Worm (Caenorhabditis elegans): Measurements from ENCODE around the gene ttr-12.

ce11 chrV:20618632-20619031, 10.0 kb upstream of the ttr-12 start, which contains the start of gene F46B3.7:
- no peak for TF ChIP-seq nhr-25 (tag; optimal IDR thresholded peaks at IDR 0.05)
- TF ChIP-seq snpc-4 (tag; optimal IDR thresholded peaks at IDR 0.05): no peak
- no peak for TF ChIP-seq nhr-237 (tag; optimal IDR thresholded peaks at IDR 0.05)
- TF ChIP-seq lin-13 (GFP tag; optimal IDR thresholded peaks at IDR 0.05): no peak
- no peak for TF ChIP-seq blmp-1 (tag; optimal IDR thresholded peaks at IDR 0.05; ENCODE audit: insufficient read depth)
- no peak for TF ChIP-seq nhr-11 (tag; optimal IDR thresholded peaks at IDR 0.05)
- TF ChIP-seq mdl-1 (tag; optimal IDR thresholded peaks at IDR 0.05): no peak
- TF ChIP-seq nhr-77 (tag; optimal IDR thresholded peaks at IDR 0.05): no peak
- TF ChIP-seq ama-1 (optimal IDR thresholded peaks at IDR 0.05): no peak
- TF ChIP-seq ceh-82 (tag; optimal IDR thresholded peaks at IDR 0.05): no peak

All from whole organism, L2 larva.